Worm (Caenorhabditis elegans) whole organism, early embryonic: ENCODE data around the gene F13H8.12.

ENCODE experiments used
- aly-1 ChIP-seq: sonication (generic microtip); optimal IDR thresholded peaks from 2 replicates; lab custom pipeline; 2016; ENCODE audit warnings: missing genetic modification characterization, missing compliant biosample characterization
- ama-1 ChIP-seq: fragments of 150-350 bp; optimal IDR thresholded peaks from 2 replicates; lab custom pipeline; 2014
- ceh-36 ChIP-seq: sonication (generic microtip); optimal IDR thresholded peaks from 2 replicates; lab custom pipeline; 2016; ENCODE audit warnings: missing genetic modification characterization, inconsistent platforms, missing compliant biosample characterization
- flt-1 ChIP-seq: fragments of 200-800 bp; sonication (Bioruptor generic); IDR thresholded peaks from 2 replicates; pipeline ENCODE4 v1.3.6; 2022; ENCODE audit warnings: missing genetic modification characterization, missing compliant biosample characterization
- hmbx-1 ChIP-seq: sonication (generic microtip); optimal IDR thresholded peaks from 2 replicates; lab custom pipeline; 2016; ENCODE audit warnings: mild to moderate bottlenecking, missing genetic modification characterization, missing compliant biosample characterization
- hmg-4 ChIP-seq: fragments of 200-800 bp; sonication (Bioruptor generic); optimal IDR thresholded peaks from 2 replicates; lab custom pipeline; 2018; ENCODE audit warnings: mild to moderate bottlenecking, missing genetic modification characterization, missing compliant biosample characterization
- scrt-1 ChIP-seq: fragments of 200-800 bp; sonication (Bioruptor generic); IDR thresholded peaks from 2 replicates; pipeline ENCODE4 v1.3.6; 2022; ENCODE audit warnings: missing genetic modification characterization, missing compliant biosample characterization
- tbx-37 ChIP-seq: fragments of 200-800 bp; sonication (Bioruptor generic); conservative IDR thresholded peaks from 2 replicates; pipeline ENCODE4 v1.3.6; 2022; ENCODE audit warnings: missing genetic modification reagents, missing genetic modification characterization, missing compliant biosample characterization

ce11 chrII:6294261-6294660 lies 31.9 kb downstream of the F13H8.12 start, which contains the start of gene mps-1:
- no peak for TF ChIP-seq ceh-36 (tag; lab: Kevin White, UChicago)
- no peak for TF ChIP-seq hmg-4 (GFP tag; lab: Kevin White, UChicago)
- TF ChIP-seq tbx-37 (GFP tag; lab: Robert Waterston, UW) = no peak
- no peak for TF ChIP-seq flt-1 (GFP tag; lab: Robert Waterston, UW)
- TF ChIP-seq scrt-1 (GFP tag; lab: Robert Waterston, UW) = no peak
- TF ChIP-seq aly-1 = no peak
- no peak for TF ChIP-seq hmbx-1 (tag; lab: Kevin White, UChicago)
- TF ChIP-seq ama-1 (lab: Kevin White, UChicago) = no peak
